Worm (Caenorhabditis elegans) whole organism, L2 larva: ENCODE results near the gene M05D6.8.
A peak's percentile ranks its signal among the peaks of the same experiment; 100 is the strongest.

Experiments used
- C34F6.9 ChIP-seq: fragments of 150-350 bp; optimal IDR thresholded peaks from 2 replicates; lab custom pipeline; 2014; ENCODE audit warnings: missing biosample characterization, missing genetic modification characterization
- F13H6.1 ChIP-seq: sonication (generic microtip); optimal IDR thresholded peaks from 2 replicates; lab custom pipeline; 2016; ENCODE audit warnings: missing genetic modification characterization, missing compliant biosample characterization
- alr-1 ChIP-seq: fragments of 150-350 bp; optimal IDR thresholded peaks from 2 replicates; lab custom pipeline; 2014; ENCODE audit warnings: missing biosample characterization, missing genetic modification characterization
- aly-2 ChIP-seq: fragments of 150-350 bp; optimal IDR thresholded peaks from 2 replicates; lab custom pipeline; 2014; ENCODE audit warnings: missing biosample characterization, missing genetic modification characterization
- ama-1 ChIP-seq: fragments of 150-350 bp; optimal IDR thresholded peaks from 2 replicates; lab custom pipeline; 2018; ENCODE audit warnings: inconsistent platforms
- blmp-1 ChIP-seq: sonication (generic microtip); optimal IDR thresholded peaks from 2 replicates; lab custom pipeline; 2017; ENCODE audit warnings: missing genetic modification characterization, mild to moderate bottlenecking, missing compliant biosample characterization, antibody characterized with exemption, moderate library complexity; ENCODE audit not compliant: insufficient read depth
- ceh-16 ChIP-seq: fragments of 150-350 bp; optimal IDR thresholded peaks from 2 replicates; lab custom pipeline; 2014; ENCODE audit warnings: missing biosample characterization, missing genetic modification characterization
- ceh-82 ChIP-seq: fragments of 150-350 bp; optimal IDR thresholded peaks from 2 replicates; lab custom pipeline; 2014; ENCODE audit warnings: missing biosample characterization, missing genetic modification characterization
- crh-2 ChIP-seq: sonication (generic microtip); optimal IDR thresholded peaks from 2 replicates; lab custom pipeline; 2017; ENCODE audit warnings: missing biosample characterization, missing genetic modification characterization
- dmd-4 ChIP-seq: sonication (generic microtip); optimal IDR thresholded peaks from 2 replicates; lab custom pipeline; 2017; ENCODE audit warnings: missing biosample characterization, missing genetic modification characterization
- egl-27 ChIP-seq: sonication (generic microtip); optimal IDR thresholded peaks from 3 replicates; lab custom pipeline; 2017; ENCODE audit warnings: missing biosample characterization, missing genetic modification reagents, missing genetic modification characterization
- elt-1 ChIP-seq: fragments of 150-350 bp; optimal IDR thresholded peaks from 2 replicates; lab custom pipeline; 2014; ENCODE audit warnings: missing biosample characterization, missing genetic modification characterization
- fos-1 ChIP-seq: fragments of 150-350 bp; optimal IDR thresholded peaks from 2 replicates; lab custom pipeline; 2014; ENCODE audit warnings: missing biosample characterization, missing genetic modification characterization
- gmeb-1 ChIP-seq: fragments of 150-350 bp; optimal IDR thresholded peaks from 2 replicates; lab custom pipeline; 2014; ENCODE audit warnings: missing biosample characterization, missing genetic modification characterization
- lin-11 ChIP-seq: fragments of 150-350 bp; sonication (generic microtip); optimal IDR thresholded peaks from 2 replicates; lab custom pipeline; 2014; ENCODE audit warnings: missing biosample characterization, missing genetic modification characterization, inconsistent platforms, mixed read lengths
- lin-13 ChIP-seq: fragments of 150-350 bp; optimal IDR thresholded peaks from 2 replicates; lab custom pipeline; 2014; ENCODE audit warnings: missing biosample characterization, missing genetic modification reagents, missing genetic modification characterization
- lsy-2 ChIP-seq, 2 experiments: fragments of 150-350 bp in 1 of 2; sonication (generic microtip) in 1 of 2; optimal IDR thresholded peaks; 2 replicates each; lab custom pipeline; 2014 to 2017; ENCODE audit warnings: missing biosample characterization in 2 of 2, missing genetic modification characterization in 2 of 2
- mdl-1 ChIP-seq, 2 experiments: fragments of 150-350 bp in 1 of 2; sonication (generic microtip) in 1 of 2; optimal IDR thresholded peaks; 2 replicates each; lab custom pipeline; 2017; ENCODE audit warnings: missing biosample characterization in 2 of 2, missing genetic modification characterization in 2 of 2
- nhr-10 ChIP-seq: sonication (generic microtip); optimal IDR thresholded peaks from 2 replicates; lab custom pipeline; 2017; ENCODE audit warnings: missing biosample characterization, missing genetic modification characterization
- nhr-11 ChIP-seq: fragments of 150-350 bp; optimal IDR thresholded peaks from 2 replicates; lab custom pipeline; 2014; ENCODE audit warnings: missing biosample characterization, missing genetic modification characterization
- nhr-12 ChIP-seq: fragments of 150-350 bp; optimal IDR thresholded peaks from 2 replicates; lab custom pipeline; 2014; ENCODE audit warnings: missing biosample characterization, missing genetic modification characterization
- nhr-129 ChIP-seq: fragments of 150-350 bp; optimal IDR thresholded peaks from 2 replicates; lab custom pipeline; 2014; ENCODE audit warnings: missing biosample characterization, missing genetic modification characterization
- nhr-23 ChIP-seq: fragments of 150-350 bp; optimal IDR thresholded peaks from 2 replicates; lab custom pipeline; 2014; ENCODE audit warnings: missing biosample characterization, missing genetic modification reagents, missing genetic modification characterization
- peb-1 ChIP-seq: fragments of 150-350 bp; optimal IDR thresholded peaks from 2 replicates; lab custom pipeline; 2014; ENCODE audit warnings: missing biosample characterization, missing genetic modification characterization
- sem-4 ChIP-seq: fragments of 150-350 bp; optimal IDR thresholded peaks from 2 replicates; lab custom pipeline; 2014; ENCODE audit warnings: missing biosample characterization, missing genetic modification reagents, missing genetic modification characterization
- skn-1 ChIP-seq: sonication (generic microtip); optimal IDR thresholded peaks from 2 replicates; lab custom pipeline; 2017; ENCODE audit warnings: missing biosample characterization, missing genetic modification characterization
- sma-3 ChIP-seq: sonication (generic microtip); optimal IDR thresholded peaks from 2 replicates; lab custom pipeline; 2016; ENCODE audit warnings: missing genetic modification reagents, missing genetic modification characterization, missing compliant biosample characterization
- sma-9 ChIP-seq, 2 experiments: fragments of 150-350 bp in 1 of 2; sonication (generic microtip) in 1 of 2; optimal IDR thresholded peaks; 2 replicates each; lab custom pipeline; 2014 to 2016; ENCODE audit warnings: missing genetic modification characterization in 2 of 2, mild to moderate bottlenecking in 1 of 2, missing biosample characterization in 1 of 2, missing compliant biosample characterization in 1 of 2, missing genetic modification reagents in 1 of 2, moderate library complexity in 1 of 2
- snpc-4 ChIP-seq: fragments of 150-350 bp; optimal IDR thresholded peaks from 2 replicates; lab custom pipeline; 2014; ENCODE audit warnings: missing biosample characterization, missing genetic modification characterization
- unc-39 ChIP-seq: fragments of 150-350 bp; optimal IDR thresholded peaks from 2 replicates; lab custom pipeline; 2014; ENCODE audit warnings: missing biosample characterization, missing genetic modification characterization
- unc-55 ChIP-seq: fragments of 150-350 bp; sonication (generic microtip); optimal IDR thresholded peaks from 3 replicates; lab custom pipeline; 2014; ENCODE audit warnings: missing biosample characterization, missing genetic modification reagents, missing genetic modification characterization
- zag-1 ChIP-seq: fragments of 150-350 bp; optimal IDR thresholded peaks from 2 replicates; lab custom pipeline; 2014; ENCODE audit warnings: missing biosample characterization, missing genetic modification characterization
- ztf-1 ChIP-seq: fragments of 200-800 bp; sonication (Bioruptor generic); conservative IDR thresholded peaks from 2 replicates; pipeline ENCODE4 v1.3.6; 2022; ENCODE audit warnings: missing genetic modification characterization, missing compliant biosample characterization
- ztf-4 ChIP-seq: fragments of 150-350 bp; optimal IDR thresholded peaks from 2 replicates; lab custom pipeline; 2014; ENCODE audit warnings: missing biosample characterization, missing genetic modification characterization

M05D6.8 gene

ce11 chrII:8483793-8484186, 12.8 kb upstream of the M05D6.8 start, which contains the start of gene taap-1:
Gene taap-1, minus strand, starts transcription at chrII:8483871.
- peak; percentile 52 for TF ChIP-seq sem-4 (tag; lab: Kevin White, UChicago)
- peak; percentile 13 for TF ChIP-seq fos-1 (tag; lab: Kevin White, UChicago)
- peak; percentile 77 for TF ChIP-seq sma-9 (GFP tag; optimal IDR thresholded peaks at IDR 0.05; lab: Kevin White, UChicago)
- no peak for TF ChIP-seq sma-9 (tag; optimal IDR thresholded peaks at IDR 0.05; lab: Kevin White, UChicago)
- TF ChIP-seq ama-1: peak; percentile 39
- peak; percentile 54 for TF ChIP-seq nhr-129 (tag; lab: Kevin White, UChicago)
- TF ChIP-seq sma-3 (GFP tag; lab: Kevin White, UChicago): no peak
- TF ChIP-seq peb-1 (tag; lab: Kevin White, UChicago): no peak
- TF ChIP-seq mdl-1 (tag; optimal IDR thresholded peaks at IDR 0.05; lab: Kevin White, UChicago): peak in 1 of 2 experiments; percentile 17
- no peak for TF ChIP-seq crh-2 (tag; lab: Kevin White, UChicago)
- no peak for TF ChIP-seq blmp-1 (tag; lab: Kevin White, UChicago)
- no peak for TF ChIP-seq lin-13 (GFP tag; lab: Kevin White, UChicago)
- no peak for TF ChIP-seq nhr-10 (tag; lab: Kevin White, UChicago)
- TF ChIP-seq skn-1 (tag; lab: Kevin White, UChicago): peak; percentile 83
- TF ChIP-seq zag-1 (tag; lab: Kevin White, UChicago): peak; percentile 0

ce11 chrII:8483124-8483792, 12.2 kb upstream of the M05D6.8 start:
- TF ChIP-seq unc-55 (peak; percentile 12), lin-11 (no peak), egl-27 (tag; lab: Kevin White, UChicago) (no peak), crh-2 (tag; lab: Kevin White, UChicago) (peak; percentile 13), mdl-1 (tag; optimal IDR thresholded peaks at IDR 0.05; lab: Kevin White, UChicago) (no peak), ztf-1 (no peak), nhr-129 (tag; lab: Kevin White, UChicago) (peak; percentile 51), gmeb-1 (peak; percentile 40), C34F6.9 (peak; percentile 31), nhr-12 (no peak), lsy-2 (tag; optimal IDR thresholded peaks at IDR 0.05; lab: Kevin White, UChicago) (peak in 1 of 2 experiments; percentile 84), snpc-4 (tag; lab: Kevin White, UChicago) (no peak), nhr-11 (peak; percentile 26), fos-1 (tag; lab: Kevin White, UChicago) (peak; percentile 20), unc-39 (tag; lab: Kevin White, UChicago) (no peak), F13H6.1 (tag; lab: Kevin White, UChicago) (peak; percentile 11)

ce11 chrII:8481731-8482253, 10.8 kb upstream of the M05D6.8 start, which contains the start of gene M05D6.5:
Gene M05D6.5, minus strand, starts transcription at chrII:8482203.
- TF ChIP-seq ama-1 (peak; percentile 20), ztf-4 (peak; percentile 67), peb-1 (tag; lab: Kevin White, UChicago) (no peak)

- TF ChIP-seq F13H6.1 (tag; lab: Kevin White, UChicago) (peak; percentile 4), ceh-82 (tag; lab: Kevin White, UChicago) (no peak), lsy-2 (tag; optimal IDR thresholded peaks at IDR 0.05; lab: Kevin White, UChicago) (peak in 1 of 2 experiments; percentile 24), snpc-4 (tag; lab: Kevin White, UChicago) (no peak), dmd-4 (tag; lab: Kevin White, UChicago) (no peak), lin-13 (GFP tag; lab: Kevin White, UChicago) (no peak), zag-1 (tag; lab: Kevin White, UChicago) (no peak), ztf-4 (peak; percentile 58), ztf-1 (no peak), ceh-16 (no peak), nhr-23 (tag; lab: Kevin White, UChicago) (no peak), elt-1 (tag; lab: Kevin White, UChicago) (no peak), aly-2 (no peak), sma-9 (GFP tag; optimal IDR thresholded peaks at IDR 0.05; lab: Kevin White, UChicago) (peak; percentile 68), sma-9 (tag; optimal IDR thresholded peaks at IDR 0.05; lab: Kevin White, UChicago) (no peak), nhr-12 (no peak), skn-1 (tag; lab: Kevin White, UChicago) (no peak), nhr-10 (tag; lab: Kevin White, UChicago) (no peak), peb-1 (tag; lab: Kevin White, UChicago) (no peak), gmeb-1 (no peak), mdl-1 (tag; optimal IDR thresholded peaks at IDR 0.05; lab: Kevin White, UChicago) (no peak), sem-4 (tag; lab: Kevin White, UChicago) (no peak), fos-1 (tag; lab: Kevin White, UChicago) (peak; percentile 5), sma-3 (GFP tag; lab: Kevin White, UChicago) (no peak), nhr-129 (tag; lab: Kevin White, UChicago) (peak; percentile 29), alr-1 (tag; lab: Kevin White, UChicago) (no peak), crh-2 (tag; lab: Kevin White, UChicago) (peak; percentile 2), C34F6.9 (peak; percentile 41)
- TF ChIP-seq, all 48 proteins: peak for 8
Measured at ce11 chrII:8481033-8481708, 10.1 kb upstream of the M05D6.8 start.
